Comparison of ENCODE assay signal across 5 fruit fly cellular contexts in the genomic region with DNA sequence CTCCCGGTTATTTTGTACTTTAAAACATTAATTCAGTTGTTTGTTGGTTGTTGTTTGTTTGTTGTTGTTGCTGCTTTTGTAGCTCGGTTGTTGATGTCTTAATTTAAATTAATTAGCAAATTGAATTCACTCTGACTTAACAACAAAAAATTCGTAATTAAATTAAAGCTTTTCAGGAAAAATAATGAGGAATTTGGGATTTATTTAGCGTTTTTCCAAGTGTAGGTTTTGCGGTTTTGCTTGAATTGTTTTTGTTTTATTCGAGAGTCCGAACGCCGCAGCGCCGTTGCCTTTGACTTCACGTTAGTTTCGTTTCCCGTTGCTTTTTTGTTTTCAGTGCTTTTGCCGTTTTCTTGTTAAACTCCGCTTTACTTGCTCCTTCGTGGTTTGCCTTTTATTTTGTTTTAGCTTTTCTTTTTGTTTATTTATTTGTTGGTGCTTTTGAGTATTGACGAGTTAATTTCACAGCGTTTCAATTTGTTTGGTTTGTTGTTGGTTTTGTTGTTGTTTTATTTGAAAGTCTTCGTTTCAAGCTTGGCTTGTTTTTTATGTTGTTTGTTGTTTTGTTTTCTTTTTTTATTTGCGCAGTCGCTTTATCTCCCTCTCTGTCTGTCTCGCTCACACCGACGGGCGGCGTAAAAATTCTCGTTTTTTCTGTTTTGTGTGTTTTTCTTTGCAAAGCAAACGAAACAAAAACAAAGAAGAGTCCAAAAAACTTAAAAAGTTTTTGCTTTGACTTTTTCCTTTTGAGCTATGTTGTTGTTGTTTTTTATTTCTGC.
TF ChIP-seq lines count a peak whose summit lies in the region.

No protein-coding gene starts in this region.

- no peak for TF ChIP-seq CTCF in whole organism, embryonic (GFP tag; optimal IDR thresholded peaks at IDR 0.05; lab: Kevin White, UChicago)

TF ChIP-seq in whole organism, adult, 20 proteins besides CTCF, POLR2A, EP300 and RAD21:
- peak; percentile 55 for TF ChIP-seq CG33017 (tag; optimal IDR thresholded peaks at IDR 0.05; lab: Kevin White, UChicago)
- TF ChIP-seq ovo (GFP tag; optimal IDR thresholded peaks at IDR 0.05; lab: Kevin White, UChicago), result peak; percentile 49
- no peak for TF ChIP-seq cic (GFP tag; optimal IDR thresholded peaks at IDR 0.05; lab: Kevin White, UChicago)
- TF ChIP-seq kay (GFP tag; lab: Kevin White, UChicago; ENCODE audit: borderline replicate concordance), result peak; percentile 96
- peak; percentile 39 for TF ChIP-seq CG12768 (GFP tag; optimal IDR thresholded peaks at IDR 0.05; lab: Kevin White, UChicago)
- peak; percentile 10 for TF ChIP-seq Clk (GFP tag; optimal IDR thresholded peaks at IDR 0.05; lab: Kevin White, UChicago)
- no peak for TF ChIP-seq bab1 (GFP tag; optimal IDR thresholded peaks at IDR 0.05; lab: Kevin White, UChicago)
- no peak for TF ChIP-seq CG14711 (tag; optimal IDR thresholded peaks at IDR 0.05; lab: Kevin White, UChicago)
- TF ChIP-seq CG7045 (GFP tag; optimal IDR thresholded peaks at IDR 0.05; lab: Kevin White, UChicago), result peak; percentile 61
- peak; percentile 22 for TF ChIP-seq CG11617 (GFP tag; optimal IDR thresholded peaks at IDR 0.05; lab: Kevin White, UChicago)
TF ChIP-seq in whole organism, adult: peak in this region for 7.

TF ChIP-seq in whole organism, embryonic, 481 proteins besides CTCF, POLR2A, EP300 and RAD21 (continues in another document):
- TF ChIP-seq hkb (optimal IDR thresholded peaks at IDR 0.05; lab: Kevin White, UChicago) (no peak), hkb (GFP tag; IDR thresholded peaks at IDR 0.05; lab: Robert Waterston, UW) (peak; percentile 46), ftz-f1 (GFP tag; optimal IDR thresholded peaks at IDR 0.05; lab: Kevin White, UChicago) (no peak), pb (GFP tag; optimal IDR thresholded peaks at IDR 0.05; lab: Kevin White, UChicago) (peak; percentile 26), hb (GFP tag; IDR thresholded peaks at IDR 0.05; lab: Robert Waterston, UW; ENCODE audit: partially characterized antibody) (no peak), CG10565 (GFP tag; optimal IDR thresholded peaks at IDR 0.05; lab: Kevin White, UChicago) (no peak), CG3281 (GFP tag; optimal IDR thresholded peaks at IDR 0.05; lab: Kevin White, UChicago) (no peak), Dad (GFP tag; optimal IDR thresholded peaks at IDR 0.05; lab: Kevin White, UChicago) (peak; percentile 31), eyg (GFP tag; optimal IDR thresholded peaks at IDR 0.05; lab: Kevin White, UChicago) (peak; percentile 44), Fer1 (GFP tag; optimal IDR thresholded peaks at IDR 0.05; lab: Kevin White, UChicago) (peak; percentile 17), Dbx (GFP tag; IDR thresholded peaks at IDR 0.05; lab: Robert Waterston, UW) (no peak; the same call in 2 of the 3 replicates), Sox100B (GFP tag; optimal IDR thresholded peaks at IDR 0.05; lab: Kevin White, UChicago) (no peak), wor (GFP tag; IDR thresholded peaks at IDR 0.05; lab: Robert Waterston, UW) (no peak), tll (GFP tag; optimal IDR thresholded peaks at IDR 0.05; lab: Kevin White, UChicago) (no peak), tio (GFP tag; optimal IDR thresholded peaks at IDR 0.05; lab: Kevin White, UChicago) (peak; percentile 37), YL-1 (GFP tag; optimal IDR thresholded peaks at IDR 0.05; lab: Kevin White, UChicago) (no peak), Stat92E (GFP tag; optimal IDR thresholded peaks at IDR 0.05; lab: Kevin White, UChicago) (no peak), CG6813 (GFP tag; optimal IDR thresholded peaks at IDR 0.05; lab: Kevin White, UChicago) (peak; percentile 17)

TF ChIP-seq in whole organism, prepupa, 60 proteins besides CTCF, POLR2A, EP300 and RAD21 (continues in another document):
- peak; percentile 17 for TF ChIP-seq esn (GFP tag; optimal IDR thresholded peaks at IDR 0.05; lab: Kevin White, UChicago)
- peak; percentile 95 for TF ChIP-seq dsx (GFP tag; optimal IDR thresholded peaks at IDR 0.05; lab: Kevin White, UChicago; ENCODE audit: poor library complexity, severe bottlenecking)
- TF ChIP-seq eg (GFP tag; IDR thresholded peaks at IDR 0.05; lab: Robert Waterston, UW), result peak; percentile 97
- no peak for TF ChIP-seq cyc (GFP tag; optimal IDR thresholded peaks at IDR 0.05; lab: Kevin White, UChicago)
- peak; percentile 51 for TF ChIP-seq OdsH (GFP tag; optimal IDR thresholded peaks at IDR 0.05; lab: Kevin White, UChicago)
- TF ChIP-seq CG8632 (GFP tag; optimal IDR thresholded peaks at IDR 0.05; lab: Kevin White, UChicago), result peak; percentile 53
- TF ChIP-seq CG8319 (GFP tag; optimal IDR thresholded peaks at IDR 0.05; lab: Kevin White, UChicago), result peak; percentile 29
- peak; percentile 83 for TF ChIP-seq CG32006 (GFP tag; optimal IDR thresholded peaks at IDR 0.05; lab: Kevin White, UChicago)
- peak; percentile 21 for TF ChIP-seq Met (GFP tag; optimal IDR thresholded peaks at IDR 0.05; lab: Kevin White, UChicago)
- no peak for TF ChIP-seq topi (GFP tag; optimal IDR thresholded peaks at IDR 0.05; lab: Kevin White, UChicago)
- no peak for TF ChIP-seq CG11902 (GFP tag; optimal IDR thresholded peaks at IDR 0.05; lab: Kevin White, UChicago)
- peak; percentile 93 for TF ChIP-seq CG3032 (tag; optimal IDR thresholded peaks at IDR 0.05; lab: Kevin White, UChicago)
- TF ChIP-seq CG1621 (tag; optimal IDR thresholded peaks at IDR 0.05; lab: Kevin White, UChicago), result peak; percentile 95
- TF ChIP-seq salr (GFP tag; optimal IDR thresholded peaks at IDR 0.05; lab: Kevin White, UChicago), result peak; percentile 86 to 89
- peak; percentile 83 for TF ChIP-seq Eip78C (GFP tag; lab: Kevin White, UChicago)
- peak; percentile 94 for TF ChIP-seq CG6854 (GFP tag; optimal IDR thresholded peaks at IDR 0.05; lab: Kevin White, UChicago)
- TF ChIP-seq fd59A (GFP tag; optimal IDR thresholded peaks at IDR 0.05; lab: Kevin White, UChicago), result peak; percentile 81
- peak; percentile 98 for TF ChIP-seq CG9139 (GFP tag; optimal IDR thresholded peaks at IDR 0.05; lab: Kevin White, UChicago)

TF ChIP-seq in whole organism, pupa, 21 proteins besides CTCF, POLR2A, EP300 and RAD21 (continues in another document):
- TF ChIP-seq Pif1B (GFP tag; optimal IDR thresholded peaks at IDR 0.05; lab: Kevin White, UChicago) (peak; percentile 96), CG4496 (GFP tag; IDR thresholded peaks at IDR 0.05; lab: Robert Waterston, UW) (peak; percentile 95), CG8159 (tag; optimal IDR thresholded peaks at IDR 0.05; lab: Kevin White, UChicago) (peak; percentile 94), fd96Ca (GFP tag; IDR thresholded peaks at IDR 0.05; lab: Robert Waterston, UW) (no peak; the same call in 1 of the 3 replicates), Snoo (tag; optimal IDR thresholded peaks at IDR 0.05; lab: Kevin White, UChicago) (peak; percentile 83), CG14655 (GFP tag; optimal IDR thresholded peaks at IDR 0.05; lab: Kevin White, UChicago) (peak; percentile 92), CG10348 (GFP tag; IDR thresholded peaks at IDR 0.05; lab: Robert Waterston, UW) (no peak), CG32121 (GFP tag; IDR thresholded peaks at IDR 0.05; lab: Robert Waterston, UW) (peak; percentile 91), gl (tag; optimal IDR thresholded peaks at IDR 0.05; lab: Kevin White, UChicago) (peak; percentile 99), CG8301 (tag; optimal IDR thresholded peaks at IDR 0.05; lab: Kevin White, UChicago) (peak; percentile 87), CG12605 (GFP tag; IDR thresholded peaks at IDR 0.05; lab: Robert Waterston, UW) (peak; percentile 99), Ets98B (GFP tag; IDR thresholded peaks at IDR 0.05; lab: Robert Waterston, UW) (peak; percentile 95), CG13204 (GFP tag; optimal IDR thresholded peaks at IDR 0.05; lab: Kevin White, UChicago) (peak; percentile 99), CG9948 (tag; optimal IDR thresholded peaks at IDR 0.05; lab: Kevin White, UChicago) (peak; percentile 72), CG15710 (tag; optimal IDR thresholded peaks at IDR 0.05; lab: Kevin White, UChicago) (peak; percentile 93), CG34367 (tag; optimal IDR thresholded peaks at IDR 0.05; lab: Kevin White, UChicago) (peak; percentile 95), CG17806 (tag; optimal IDR thresholded peaks at IDR 0.05; lab: Kevin White, UChicago) (peak; percentile 90), rn (GFP tag; IDR thresholded peaks at IDR 0.05; lab: Robert Waterston, UW) (peak; percentile 93), EcR (GFP tag; optimal IDR thresholded peaks at IDR 0.05; lab: Kevin White, UChicago) (no peak), Pif1A (GFP tag; optimal IDR thresholded peaks at IDR 0.05; lab: Kevin White, UChicago) (peak; percentile 95)

TF ChIP-seq in whole organism, wandering third instar larva, 38 proteins besides CTCF, POLR2A, EP300 and RAD21:
- no peak for TF ChIP-seq Mio (GFP tag; optimal IDR thresholded peaks at IDR 0.05; lab: Kevin White, UChicago)
- peak; percentile 24 for TF ChIP-seq CG32264 (GFP tag; optimal IDR thresholded peaks at IDR 0.05; lab: Kevin White, UChicago)
- no peak for TF ChIP-seq Jra (GFP tag; optimal IDR thresholded peaks at IDR 0.05; lab: Kevin White, UChicago)
- TF ChIP-seq brk (GFP tag; optimal IDR thresholded peaks at IDR 0.05; lab: Kevin White, UChicago), result no peak
- no peak for TF ChIP-seq fru (GFP tag; optimal IDR thresholded peaks at IDR 0.05; lab: Kevin White, UChicago)
- no peak for TF ChIP-seq pan (optimal IDR thresholded peaks at IDR 0.05; lab: Kevin White, UChicago)
- TF ChIP-seq HLH106 (tag; optimal IDR thresholded peaks at IDR 0.05; lab: Kevin White, UChicago), result no peak
- peak in 1 of 2 experiments; percentile 47 for TF ChIP-seq foxo (GFP tag; optimal IDR thresholded peaks at IDR 0.05; lab: Kevin White, UChicago)
- TF ChIP-seq Vsx2 (GFP tag; optimal IDR thresholded peaks at IDR 0.05; lab: Kevin White, UChicago; ENCODE audit: partially characterized antibody), result no peak
- peak; percentile 16 for TF ChIP-seq GATAd (GFP tag; optimal IDR thresholded peaks at IDR 0.05; lab: Kevin White, UChicago)
- no peak for TF ChIP-seq sage (GFP tag; optimal IDR thresholded peaks at IDR 0.05; lab: Kevin White, UChicago)
- peak; percentile 90 for TF ChIP-seq Sp1 (GFP tag; optimal IDR thresholded peaks at IDR 0.05; lab: Kevin White, UChicago)
- peak; percentile 40 for TF ChIP-seq jim (GFP tag; optimal IDR thresholded peaks at IDR 0.05; lab: Kevin White, UChicago)
- no peak for TF ChIP-seq Abd-B (GFP tag; optimal IDR thresholded peaks at IDR 0.05; lab: Kevin White, UChicago)
- peak; percentile 42 for TF ChIP-seq CG9705 (GFP tag; optimal IDR thresholded peaks at IDR 0.05; lab: Kevin White, UChicago)
